Fruit fly (Drosophila melanogaster) whole organism, embryonic: ENCODE measurements around the gene IntS6.

ENCODE experiments used
- CG10274 ChIP-seq: fragments of 200-800 bp; sonication (Bioruptor generic); optimal IDR thresholded peaks from 3 replicates; lab custom pipeline; 2017; ENCODE audit warnings: missing biosample characterization, mild to moderate bottlenecking, missing genetic modification characterization
- CG10462 ChIP-seq: fragments of 200-800 bp; sonication (Bioruptor generic); optimal IDR thresholded peaks from 2 replicates; lab custom pipeline; 2016; ENCODE audit warnings: missing biosample characterization, missing genetic modification characterization
- CG10654 ChIP-seq: fragments of 200-800 bp; sonication (Bioruptor generic); optimal IDR thresholded peaks from 2 replicates; lab custom pipeline; 2016; ENCODE audit warnings: missing biosample characterization, missing genetic modification characterization
- CG11560 ChIP-seq: fragments of 200-800 bp; sonication (Bioruptor generic); IDR thresholded peaks from 3 replicates; pipeline ENCODE4 v1.3.6; 2022; ENCODE audit warnings: missing biosample characterization, missing genetic modification characterization
- CG12236 ChIP-seq: fragments of 200-800 bp; sonication (Bioruptor generic); optimal IDR thresholded peaks from 2 replicates; lab custom pipeline; 2016; ENCODE audit warnings: missing biosample characterization, missing genetic modification characterization
- CG13287 ChIP-seq: fragments of 200-800 bp; sonication (Bioruptor generic); IDR thresholded peaks from 2 replicates; pipeline ENCODE4 v1.3.6; 2022; ENCODE audit warnings: missing biosample characterization, missing genetic modification characterization; ENCODE audit not compliant: partially characterized antibody
- CG13296 ChIP-seq: fragments of 200-800 bp; sonication (Bioruptor generic); optimal IDR thresholded peaks from 3 replicates; lab custom pipeline; 2018; ENCODE audit warnings: missing biosample characterization, mild to moderate bottlenecking, missing genetic modification characterization
- CG13894 ChIP-seq: fragments of 200-800 bp; sonication (Bioruptor generic); optimal IDR thresholded peaks from 3 replicates; lab custom pipeline; 2018; ENCODE audit warnings: missing biosample characterization, mild to moderate bottlenecking, missing genetic modification characterization, moderate library complexity
- CG18262 ChIP-seq: fragments of 200-800 bp; optimal IDR thresholded peaks from 3 replicates; lab custom pipeline; 2019; ENCODE audit warnings: missing biosample characterization, mild to moderate bottlenecking, missing genetic modification characterization, moderate library complexity
- CG18476 ChIP-seq: fragments of 200-800 bp; sonication (Bioruptor generic); optimal IDR thresholded peaks from 2 replicates; lab custom pipeline; 2016; ENCODE audit warnings: missing biosample characterization, mild to moderate bottlenecking, missing genetic modification characterization
- CG31224 ChIP-seq: fragments of 200-800 bp; sonication (Bioruptor generic); IDR thresholded peaks from 2 replicates; pipeline ENCODE4 v1.3.6; 2022; ENCODE audit warnings: missing biosample characterization, missing genetic modification characterization
- CG4730 ChIP-seq: fragments of 200-800 bp; sonication (Bioruptor generic); IDR thresholded peaks from 2 replicates; pipeline ENCODE4 v1.3.6; 2022; ENCODE audit warnings: missing biosample characterization, missing genetic modification characterization
- CG5245 ChIP-seq: fragments of 200-800 bp; sonication (Bioruptor generic); optimal IDR thresholded peaks from 3 replicates; lab custom pipeline; 2016; ENCODE audit warnings: missing biosample characterization, missing genetic modification characterization
- CG6254 ChIP-seq: fragments of 200-800 bp; sonication (Bioruptor generic); optimal IDR thresholded peaks from 3 replicates; lab custom pipeline; 2017; ENCODE audit warnings: mild to moderate bottlenecking, missing biosample characterization, missing genetic modification reagents, missing genetic modification characterization
- CG8478 ChIP-seq: fragments of >200 bp; optimal IDR thresholded peaks from 2 replicates; lab custom pipeline; 2018
- Dbx ChIP-seq: fragments of 200-800 bp; sonication (Bioruptor generic); IDR thresholded peaks from 3 replicates; pipeline ENCODE4 v1.3.6; 2022; ENCODE audit warnings: missing biosample characterization, missing genetic modification characterization
- Fer3 ChIP-seq: fragments of 200-800 bp; sonication (Bioruptor generic); optimal IDR thresholded peaks from 2 replicates; lab custom pipeline; 2018; ENCODE audit warnings: missing biosample characterization, mild to moderate bottlenecking, missing genetic modification characterization, moderate library complexity
- Gsc ChIP-seq: fragments of 200-800 bp; sonication (Bioruptor generic); IDR thresholded peaks from 2 replicates; pipeline ENCODE4 v1.3.6; 2022; ENCODE audit warnings: missing biosample characterization, missing genetic modification characterization
- H2.0 ChIP-seq: fragments of 200-800 bp; sonication (Bioruptor generic); IDR thresholded peaks from 2 replicates; pipeline ENCODE4 v1.3.6; 2022; ENCODE audit warnings: missing biosample characterization, missing genetic modification characterization
- Lhr ChIP-seq: fragments of 200-800 bp; sonication (Bioruptor generic); optimal IDR thresholded peaks from 3 replicates; lab custom pipeline; 2017; ENCODE audit warnings: mild to moderate bottlenecking, missing biosample characterization, missing genetic modification reagents, missing genetic modification characterization
- ase ChIP-seq: fragments of 200-800 bp; sonication (Bioruptor generic); IDR thresholded peaks from 3 replicates; pipeline ENCODE4 v1.3.6; 2022; ENCODE audit warnings: missing biosample characterization, missing genetic modification characterization
- bsh ChIP-seq, 2 experiments: fragments of 200-800 bp; sonication (Bioruptor generic); optimal IDR thresholded peaks; 2 replicates each; lab custom pipeline; 2017 to 2018; ENCODE audit warnings: mild to moderate bottlenecking in 2 of 2, missing biosample characterization in 2 of 2, missing genetic modification characterization in 2 of 2, moderate library complexity in 1 of 2
- chinmo ChIP-seq: fragments of 200-800 bp; sonication (Bioruptor generic); IDR thresholded peaks from 4 replicates; pipeline ENCODE4 v1.3.6; 2022; ENCODE audit warnings: missing biosample characterization, missing genetic modification characterization; ENCODE audit not compliant: partially characterized antibody
- chm ChIP-seq: fragments of 200-800 bp; sonication (Bioruptor generic); IDR thresholded peaks from 2 replicates; pipeline ENCODE4 v1.3.6; 2022; ENCODE audit warnings: missing biosample characterization, missing genetic modification characterization
- danr ChIP-seq: fragments of 200-800 bp; sonication (Bioruptor generic); IDR thresholded peaks from 2 replicates; pipeline ENCODE4 v1.3.6; 2022; ENCODE audit warnings: missing biosample characterization, missing genetic modification characterization
- eve ChIP-seq, 2 experiments: fragments of >200 bp; optimal IDR thresholded peaks; 2 replicates each; lab custom pipeline; 2017; ENCODE audit warnings: missing biosample characterization in 2 of 2, missing genetic modification characterization in 2 of 2
- ewg ChIP-seq: fragments of 200-800 bp; sonication (Bioruptor generic); optimal IDR thresholded peaks from 3 replicates; lab custom pipeline; 2017; ENCODE audit warnings: mild to moderate bottlenecking, missing biosample characterization, missing genetic modification reagents, missing genetic modification characterization
- fu2 ChIP-seq: fragments of 200-800 bp; sonication (Bioruptor generic); optimal IDR thresholded peaks from 2 replicates; lab custom pipeline; 2016; ENCODE audit warnings: missing biosample characterization, missing genetic modification characterization
- gcm2 ChIP-seq: fragments of 200-800 bp; sonication (Bioruptor generic); optimal IDR thresholded peaks from 2 replicates; lab custom pipeline; 2016; ENCODE audit warnings: missing biosample characterization, missing genetic modification characterization
- gt ChIP-seq: fragments of 200-800 bp; sonication (Bioruptor generic); IDR thresholded peaks from 2 replicates; pipeline ENCODE4 v1.3.6; 2022; ENCODE audit warnings: missing biosample characterization, missing genetic modification characterization
- h ChIP-seq: fragments of >200 bp; optimal IDR thresholded peaks from 2 replicates; lab custom pipeline; 2017
- ham ChIP-seq: fragments of 200-800 bp; sonication (Bioruptor generic); IDR thresholded peaks from 2 replicates; pipeline ENCODE4 v1.3.6; 2022; ENCODE audit warnings: missing biosample characterization, missing genetic modification characterization
- hb ChIP-seq: fragments of 200-800 bp; sonication (Bioruptor generic); IDR thresholded peaks from 3 replicates; pipeline ENCODE4 v1.3.6; 2022; ENCODE audit warnings: missing biosample characterization, missing genetic modification characterization; ENCODE audit not compliant: partially characterized antibody
- hbn ChIP-seq: fragments of 200-800 bp; sonication (Bioruptor generic); IDR thresholded peaks from 2 replicates; pipeline ENCODE4 v1.3.6; 2022; ENCODE audit warnings: missing biosample characterization, missing genetic modification characterization; ENCODE audit not compliant: partially characterized antibody
- her ChIP-seq: fragments of 200-800 bp; sonication (Bioruptor generic); optimal IDR thresholded peaks from 2 replicates; lab custom pipeline; 2016; ENCODE audit warnings: missing biosample characterization, missing genetic modification characterization
- ind ChIP-seq: fragments of 200-800 bp; sonication (Bioruptor generic); optimal IDR thresholded peaks from 3 replicates; lab custom pipeline; 2016; ENCODE audit warnings: missing biosample characterization, missing genetic modification characterization
- jumu ChIP-seq: fragments of 200-800 bp; sonication (Bioruptor generic); optimal IDR thresholded peaks from 3 replicates; lab custom pipeline; 2016; ENCODE audit warnings: missing biosample characterization, missing genetic modification characterization
- ken ChIP-seq: fragments of 200-800 bp; sonication (Bioruptor generic); IDR thresholded peaks from 3 replicates; pipeline ENCODE4 v1.3.6; 2022; ENCODE audit warnings: missing biosample characterization, missing genetic modification characterization
- lbe ChIP-seq: fragments of 200-800 bp; sonication (Bioruptor generic); optimal IDR thresholded peaks from 2 replicates; lab custom pipeline; 2016; ENCODE audit warnings: missing biosample characterization, mild to moderate bottlenecking, missing genetic modification characterization
- nmo ChIP-seq: fragments of 200-800 bp; sonication (Bioruptor generic); optimal IDR thresholded peaks from 2 replicates; lab custom pipeline; 2018; ENCODE audit warnings: missing biosample characterization, mild to moderate bottlenecking, missing genetic modification characterization, moderate library complexity
- repo ChIP-seq: fragments of 200-800 bp; sonication (Bioruptor generic); optimal IDR thresholded peaks from 2 replicates; lab custom pipeline; 2016; ENCODE audit warnings: missing biosample characterization, missing genetic modification characterization
- scrt ChIP-seq: fragments of 200-800 bp; sonication (Bioruptor generic); optimal IDR thresholded peaks from 2 replicates; lab custom pipeline; 2018; ENCODE audit warnings: missing biosample characterization, mild to moderate bottlenecking, missing genetic modification characterization, moderate library complexity
- sd ChIP-seq: fragments of 200-800 bp; sonication (Bioruptor generic); optimal IDR thresholded peaks from 3 replicates; lab custom pipeline; 2018; ENCODE audit warnings: missing biosample characterization, mild to moderate bottlenecking, missing genetic modification characterization, moderate library complexity
- slou ChIP-seq: fragments of 200-800 bp; sonication (Bioruptor generic); optimal IDR thresholded peaks from 3 replicates; lab custom pipeline; 2016; ENCODE audit warnings: missing biosample characterization, missing genetic modification characterization
- so ChIP-seq: fragments of 200-800 bp; sonication (Bioruptor generic); IDR thresholded peaks from 3 replicates; pipeline ENCODE4 v1.3.6; 2022; ENCODE audit warnings: missing biosample characterization, missing genetic modification characterization
- tgo ChIP-seq: fragments of 200-800 bp; sonication (Bioruptor generic); IDR thresholded peaks from 3 replicates; pipeline ENCODE4 v1.3.6; 2022; ENCODE audit warnings: missing biosample characterization, missing genetic modification characterization
- tin ChIP-seq: fragments of 200-800 bp; sonication (Bioruptor generic); optimal IDR thresholded peaks from 3 replicates; lab custom pipeline; 2016; ENCODE audit warnings: missing biosample characterization, missing genetic modification characterization
- tx ChIP-seq: fragments of 200-800 bp; sonication (Bioruptor generic); optimal IDR thresholded peaks from 2 replicates; lab custom pipeline; 2016; ENCODE audit warnings: missing biosample characterization, missing genetic modification characterization
- wek ChIP-seq: fragments of 200-800 bp; sonication (Bioruptor generic); optimal IDR thresholded peaks from 3 replicates; lab custom pipeline; 2018; ENCODE audit warnings: missing biosample characterization, mild to moderate bottlenecking, missing genetic modification characterization, moderate library complexity
- zf30C ChIP-seq: fragments of 200-800 bp; sonication (Bioruptor generic); optimal IDR thresholded peaks from 3 replicates; lab custom pipeline; 2018; ENCODE audit warnings: missing biosample characterization, mild to moderate bottlenecking, missing genetic modification characterization
- zfh2 ChIP-seq: fragments of 200-800 bp; sonication (Bioruptor generic); optimal IDR thresholded peaks from 2 replicates; lab custom pipeline; 2016; ENCODE audit warnings: missing biosample characterization, missing genetic modification characterization

The IntS6 gene

DNA sequence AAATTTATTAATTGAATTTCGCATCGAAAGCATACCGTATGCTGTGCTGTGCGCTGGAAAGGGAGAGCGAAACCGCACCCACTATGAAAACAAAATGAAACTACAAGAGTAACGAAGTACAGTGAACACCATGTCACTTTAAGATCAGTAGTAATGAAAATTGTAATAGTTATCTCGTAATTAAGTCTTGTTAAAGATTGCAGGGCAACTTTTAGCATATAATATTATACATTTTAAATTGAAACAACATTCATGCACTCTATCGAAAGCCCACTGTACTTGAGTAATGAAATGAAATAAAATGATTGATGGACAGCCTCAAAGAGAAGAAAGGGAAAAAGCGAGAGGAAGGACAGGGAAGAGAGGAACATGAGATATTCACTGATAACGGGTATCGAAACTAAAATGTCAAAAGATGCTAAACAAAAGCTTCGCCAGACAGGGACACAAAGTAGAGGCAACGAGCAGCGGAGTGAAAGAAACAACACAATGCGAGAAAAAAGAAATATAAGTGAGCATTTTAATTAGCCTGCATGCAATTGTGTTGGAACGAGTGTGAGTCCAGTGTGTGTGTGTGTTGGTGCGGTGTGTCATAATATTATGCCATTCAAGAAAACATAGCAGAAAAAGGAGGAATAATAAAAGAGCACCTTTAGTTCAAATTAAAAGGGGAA lies 11.6 kb downstream of the IntS6 start (continued):
- TF ChIP-seq CG13287 (GFP tag; lab: Robert Waterston, UW) (no peak), jumu (GFP tag; lab: Kevin White, UChicago) (peak; percentile 40), hbn (no peak), Lhr (GFP tag; lab: Kevin White, UChicago) (no peak), fu2 (GFP tag; lab: Kevin White, UChicago) (peak; percentile 26), CG10462 (peak; percentile 24), CG5245 (GFP tag; lab: Kevin White, UChicago) (peak; percentile 63), tin (peak; percentile 61), H2.0 (GFP tag; lab: Robert Waterston, UW) (peak; percentile 78), zfh2 (GFP tag; lab: Kevin White, UChicago) (peak; percentile 34), tx (GFP tag; lab: Kevin White, UChicago) (peak; percentile 7), CG8478 (lab: Kevin White, UChicago) (no peak), slou (GFP tag; lab: Kevin White, UChicago) (no peak), ham (GFP tag; lab: Robert Waterston, UW) (no peak), CG4730 (peak; percentile 66), ewg (GFP tag; lab: Kevin White, UChicago) (peak; percentile 47), repo (no peak), CG10274 (GFP tag; lab: Kevin White, UChicago) (no peak), CG12236 (GFP tag; lab: Kevin White, UChicago) (peak; percentile 15), CG18262 (tag; lab: Kevin White, UChicago) (peak; percentile 78), scrt (peak; percentile 36), wek (GFP tag; lab: Kevin White, UChicago) (peak; percentile 14), gcm2 (GFP tag; lab: Kevin White, UChicago) (no peak), CG31224 (GFP tag; lab: Robert Waterston, UW) (no peak), tgo (GFP tag; lab: Robert Waterston, UW) (peak; percentile 83), chinmo (GFP tag; lab: Robert Waterston, UW) (no peak), ind (peak; percentile 77), hb (GFP tag; lab: Robert Waterston, UW) (no peak), CG13296 (GFP tag; lab: Kevin White, UChicago) (peak; percentile 40), CG13894 (tag; lab: Kevin White, UChicago) (peak; percentile 23), CG11560 (tag; lab: Robert Waterston, UW) (0 out of 3 replicates have a peak, but pooled peaks have one; percentile 43), chm (GFP tag; lab: Robert Waterston, UW) (peak; percentile 72), h (lab: Kevin White, UChicago) (no peak), ase (GFP tag; lab: Robert Waterston, UW) (peak; percentile 67; the same call in 2 of the 3 replicates), her (GFP tag; lab: Kevin White, UChicago) (no peak), bsh (GFP tag; optimal IDR thresholded peaks at IDR 0.05; lab: Kevin White, UChicago) (peak; percentile 64 to 85), nmo (GFP tag; lab: Kevin White, UChicago) (peak; percentile 80), Gsc (GFP tag; lab: Robert Waterston, UW) (0 out of 2 replicates have a peak, but pooled peaks have one; percentile 17), danr (GFP tag; lab: Robert Waterston, UW) (no peak), sd (tag; lab: Kevin White, UChicago) (peak; percentile 41), eve (GFP tag; optimal IDR thresholded peaks at IDR 0.05; lab: Kevin White, UChicago) (no peak), ken (peak; percentile 76; the same call in 2 of the 3 replicates), CG6254 (peak; percentile 15), CG18476 (peak; percentile 34), Fer3 (tag; lab: Kevin White, UChicago) (peak; percentile 74), Dbx (GFP tag; lab: Robert Waterston, UW) (peak; percentile 63; the same call in 2 of the 3 replicates), CG10654 (GFP tag; lab: Kevin White, UChicago) (peak; percentile 48), lbe (GFP tag; lab: Kevin White, UChicago) (peak; percentile 80), so (GFP tag; lab: Robert Waterston, UW) (peak; percentile 80), gt (no peak), zf30C (GFP tag; lab: Kevin White, UChicago) (no peak)
